Worm (Caenorhabditis elegans): ENCODE data around the gene idpc-4.
A peak's percentile ranks its signal among the peaks of the same experiment; 100 is the strongest.

- TF ChIP-seq flt-1 (GFP tag; IDR thresholded peaks at IDR 0.05) (no peak), tab-1 (GFP tag; IDR thresholded peaks at IDR 0.05) (no peak), ref-1 (GFP tag; conservative IDR thresholded peaks at IDR 0.05) (no peak), ztf-23 (GFP tag; IDR thresholded peaks at IDR 0.05) (no peak), klf-2 (GFP tag; conservative IDR thresholded peaks at IDR 0.05) (no peak), T22C8.4 (GFP tag; IDR thresholded peaks at IDR 0.05) (0 out of 2 replicates have a peak, but pooled peaks have one; percentile 18), med-1 (GFP tag; optimal IDR thresholded peaks at IDR 0.05; ENCODE audit: insufficient read depth) (no peak), cog-1 (tag; optimal IDR thresholded peaks at IDR 0.05) (no peak)
Measured at ce11 chrV:9618420-9618819, 6.8 kb upstream of the idpc-4 start.

Data from whole organism, midembryonic.